Worm (Caenorhabditis elegans) whole organism, midembryonic: ENCODE results near the gene fask-1.

Experiments used
- med-1 ChIP-seq: sonication (generic microtip); optimal IDR thresholded peaks from 2 replicates; lab custom pipeline; 2017; ENCODE audit warnings: missing genetic modification characterization, mild to moderate bottlenecking, missing compliant biosample characterization, antibody characterized with exemption, missing genetic modification reagents; ENCODE audit not compliant: insufficient read depth
- ref-1 ChIP-seq: fragments of 200-800 bp; sonication (Bioruptor generic); conservative IDR thresholded peaks from 2 replicates; pipeline ENCODE4 v1.3.6; 2022; ENCODE audit warnings: missing genetic modification reagents, missing genetic modification characterization, missing compliant biosample characterization
- ztf-23 ChIP-seq: fragments of 200-800 bp; sonication (Bioruptor generic); IDR thresholded peaks from 2 replicates; pipeline ENCODE4 v1.3.6; 2022; ENCODE audit warnings: missing genetic modification reagents, missing genetic modification characterization, missing compliant biosample characterization

DNA sequence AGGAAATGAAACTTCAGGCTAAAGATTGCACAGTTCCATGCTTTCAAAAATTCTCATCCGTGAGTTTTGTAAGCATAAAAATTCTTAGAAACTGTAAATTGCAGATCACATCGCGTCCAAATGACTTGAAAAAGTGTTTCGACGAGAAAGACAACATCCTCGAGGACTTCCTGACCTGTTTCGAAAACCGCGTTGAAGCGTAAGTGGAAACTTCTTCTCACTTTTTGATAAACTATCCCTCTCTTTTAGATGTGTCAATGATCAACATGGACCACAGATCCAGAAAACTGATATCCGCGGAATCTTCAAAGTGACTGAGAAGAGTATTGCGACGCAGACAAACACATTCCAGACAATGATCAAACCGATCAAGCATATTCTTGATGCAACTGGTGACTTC is 19.7 kb upstream of the fask-1 start:
- TF ChIP-seq ztf-23 (GFP tag; lab: Robert Waterston, UW): no peak
- no peak for TF ChIP-seq ref-1 (GFP tag; lab: Robert Waterston, UW)
- no peak for TF ChIP-seq med-1 (GFP tag; lab: Kevin White, UChicago)
